Fruit fly (Drosophila melanogaster): ENCODE measurements around the gene Gr93c.

The Gr93c gene

DNA sequence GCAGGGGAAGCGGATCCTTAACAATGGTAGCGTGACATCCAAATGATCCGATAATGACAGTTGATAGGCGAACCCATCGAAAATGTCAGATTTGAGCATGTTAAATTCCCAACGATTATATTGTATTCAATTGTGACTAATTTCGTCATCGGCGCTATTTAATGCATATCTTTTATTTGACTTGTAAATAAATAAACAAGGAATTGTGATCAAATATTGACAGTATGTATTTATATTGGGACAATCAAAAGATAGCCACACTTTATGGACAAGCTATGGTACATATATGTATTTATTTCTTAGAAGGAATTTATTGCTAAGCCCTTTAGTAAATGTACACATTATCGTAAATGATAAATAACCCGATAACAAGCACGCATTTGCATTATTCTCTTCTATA lies 19.9 kb downstream of the Gr93c start (continued):
- TF ChIP-seq CG8290 (GFP tag; optimal IDR thresholded peaks at IDR 0.05) (no peak), CG8290 (tag; optimal IDR thresholded peaks at IDR 0.05) (no peak), CG15696 (tag; optimal IDR thresholded peaks at IDR 0.05) (peak; percentile 93), CG7786 (GFP tag; optimal IDR thresholded peaks at IDR 0.05) (no peak), CG6654 (GFP tag; optimal IDR thresholded peaks at IDR 0.05) (no peak), Med (GFP tag) (no peak), ap (GFP tag; IDR thresholded peaks at IDR 0.05) (no peak), sqz (GFP tag; optimal IDR thresholded peaks at IDR 0.05) (peak; percentile 30), CG31365 (tag; optimal IDR thresholded peaks at IDR 0.05) (no peak), CG10366 (GFP tag; IDR thresholded peaks at IDR 0.05) (no peak), gt (GFP tag; IDR thresholded peaks at IDR 0.05) (no peak), CG7357 (GFP tag; IDR thresholded peaks at IDR 0.05) (no peak), Taf1 (GFP tag; IDR thresholded peaks at IDR 0.05) (no peak), CG10959 (GFP tag; IDR thresholded peaks at IDR 0.05) (no peak), HLHmδ (GFP tag; optimal IDR thresholded peaks at IDR 0.05) (no peak), CG33557 (GFP tag; optimal IDR thresholded peaks at IDR 0.05) (peak; percentile 70), lola (GFP tag; optimal IDR thresholded peaks at IDR 0.05) (peak in 1 of 3 experiments; percentile 41), scrt (GFP tag; optimal IDR thresholded peaks at IDR 0.05) (no peak), dmrt11E (tag; optimal IDR thresholded peaks at IDR 0.05) (peak; percentile 50), Jarid2 (GFP tag; optimal IDR thresholded peaks at IDR 0.05) (no peak), CG6254 (GFP tag; optimal IDR thresholded peaks at IDR 0.05) (no peak), CG11504 (tag; optimal IDR thresholded peaks at IDR 0.05) (peak; percentile 18), dimm (GFP tag; IDR thresholded peaks at IDR 0.05) (no peak), CG12071 (GFP tag; optimal IDR thresholded peaks at IDR 0.05) (no peak), CG13894 (tag; optimal IDR thresholded peaks at IDR 0.05) (no peak), dati (GFP tag; IDR thresholded peaks at IDR 0.05) (no peak), unc-4 (GFP tag; IDR thresholded peaks at IDR 0.05; ENCODE audit: partially characterized antibody) (no peak), toy (GFP tag; IDR thresholded peaks at IDR 0.05) (no peak), CG1603 (tag; optimal IDR thresholded peaks at IDR 0.05) (peak; percentile 2), CG10654 (GFP tag; optimal IDR thresholded peaks at IDR 0.05) (no peak), CG10431 (GFP tag; optimal IDR thresholded peaks at IDR 0.05) (no peak), MBD-R2 (GFP tag; IDR thresholded peaks at IDR 0.05) (no peak), Xbp1 (GFP tag; optimal IDR thresholded peaks at IDR 0.05) (no peak), Asciz (GFP tag; optimal IDR thresholded peaks at IDR 0.05) (peak; percentile 58), CG1233 (GFP tag; optimal IDR thresholded peaks at IDR 0.05) (peak; percentile 61), Blimp-1 (GFP tag; optimal IDR thresholded peaks at IDR 0.05) (peak; percentile 29), fd96Cb (tag; optimal IDR thresholded peaks at IDR 0.05) (peak; percentile 27), ac (GFP tag; optimal IDR thresholded peaks at IDR 0.05) (peak; percentile 25), CG10979 (tag; optimal IDR thresholded peaks at IDR 0.05) (peak; percentile 55), CG3726 (GFP tag; IDR thresholded peaks at IDR 0.05) (no peak), Sry-β (GFP tag; optimal IDR thresholded peaks at IDR 0.05) (no peak), CG9932 (GFP tag; IDR thresholded peaks at IDR 0.05) (no peak), aop (GFP tag; IDR thresholded peaks at IDR 0.05) (no peak), CG2712 (tag; optimal IDR thresholded peaks at IDR 0.05) (peak; percentile 0), fu2 (GFP tag; optimal IDR thresholded peaks at IDR 0.05) (no peak), CG10462 (GFP tag; optimal IDR thresholded peaks at IDR 0.05) (no peak), Dip3 (GFP tag; optimal IDR thresholded peaks at IDR 0.05) (no peak), CG3163 (GFP tag; optimal IDR thresholded peaks at IDR 0.05) (no peak), h (optimal IDR thresholded peaks at IDR 0.05) (no peak), hkb (optimal IDR thresholded peaks at IDR 0.05) (no peak), hkb (GFP tag; IDR thresholded peaks at IDR 0.05) (no peak), CG11247 (GFP tag; IDR thresholded peaks at IDR 0.05) (no peak)

All from whole organism, embryonic.